Fruit fly (Drosophila melanogaster) whole organism, wandering third instar larva: ENCODE data around the gene Polr2D.

Experiments
- Dif ChIP-seq: fragments of 200-275, 200-300 bp; sonication (Bioruptor generic); optimal IDR thresholded peaks from 2 replicates; lab custom pipeline; 2018; ENCODE audit warnings: missing biosample characterization, missing genetic modification characterization; ENCODE audit not compliant: partially characterized antibody
- HLH106 ChIP-seq: fragments of 200-800 bp; optimal IDR thresholded peaks from 3 replicates; lab custom pipeline; 2019; ENCODE audit warnings: missing biosample characterization, mild to moderate bottlenecking, missing genetic modification characterization, moderate library complexity
- Hr78 ChIP-seq: fragments of >200 bp; optimal IDR thresholded peaks from 2 replicates; lab custom pipeline; 2017; ENCODE audit warnings: missing biosample characterization, missing genetic modification characterization
- N ChIP-seq: fragments of >200 bp; optimal IDR thresholded peaks from 2 replicates; lab custom pipeline; 2018; ENCODE audit warnings: missing biosample characterization, missing external identifiers, missing genetic modification characterization
- br ChIP-seq: fragments of 200-800 bp; sonication (Bioruptor generic); optimal IDR thresholded peaks from 2 replicates; lab custom pipeline; 2016; ENCODE audit warnings: missing biosample characterization, missing genetic modification characterization
- brk ChIP-seq: fragments of 200-800 bp; sonication (Bioruptor generic); optimal IDR thresholded peaks from 2 replicates; lab custom pipeline; 2016; ENCODE audit warnings: missing biosample characterization, mild to moderate bottlenecking, missing genetic modification characterization
- dl ChIP-seq, 2 experiments: fragments of 175-275, 200-275 bp in 1 of 2; fragments of 200-275 bp in 1 of 2; sonication (Bioruptor generic); optimal IDR thresholded peaks; lab custom pipeline; 2018; ENCODE audit warnings: mild to moderate bottlenecking in 2 of 2, missing biosample characterization in 2 of 2, missing genetic modification characterization in 2 of 2, moderate library complexity in 2 of 2; ENCODE audit not compliant: partially characterized antibody in 2 of 2, insufficient read depth in 1 of 2
- h ChIP-seq: fragments of 200-800 bp; sonication (Bioruptor generic); optimal IDR thresholded peaks from 3 replicates; lab custom pipeline; 2016; ENCODE audit warnings: missing biosample characterization, mild to moderate bottlenecking, missing genetic modification characterization
- lola ChIP-seq: fragments of >200 bp; optimal IDR thresholded peaks from 2 replicates; lab custom pipeline; 2017; ENCODE audit warnings: missing biosample characterization, missing genetic modification characterization
- pan ChIP-seq: fragments of >200 bp; optimal IDR thresholded peaks from 2 replicates; lab custom pipeline; 2017
- psq ChIP-seq: fragments of 200-800 bp; sonication (Bioruptor generic); optimal IDR thresholded peaks from 3 replicates; lab custom pipeline; 2017; ENCODE audit warnings: missing biosample characterization, mild to moderate bottlenecking, missing genetic modification characterization, moderate library complexity
- rgr ChIP-seq: fragments of 200-800 bp; sonication (Bioruptor generic); optimal IDR thresholded peaks from 3 replicates; lab custom pipeline; 2016; ENCODE audit warnings: missing biosample characterization, mild to moderate bottlenecking, missing genetic modification characterization
- usp ChIP-seq: fragments of >200 bp; optimal IDR thresholded peaks from 2 replicates; lab custom pipeline; 2017; ENCODE audit warnings: missing biosample characterization, missing genetic modification characterization

DNA sequence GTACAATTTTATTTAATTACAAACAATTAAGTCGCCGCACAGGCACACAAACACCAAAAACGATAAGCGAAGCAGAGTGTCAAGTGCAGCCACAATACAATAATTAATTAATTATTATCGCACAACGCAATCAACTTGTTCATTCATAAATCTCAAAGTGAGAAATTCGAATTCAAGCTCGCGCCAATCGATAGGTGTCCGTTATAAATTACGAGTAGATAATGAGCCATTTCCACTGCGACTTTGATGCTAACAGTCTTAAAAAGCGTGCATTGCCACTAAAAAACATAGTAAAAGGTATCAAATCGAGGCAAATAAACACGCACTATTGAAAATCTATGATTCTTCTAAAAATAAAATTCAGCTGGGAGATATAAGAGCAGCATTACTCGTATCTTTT, 25.1 kb downstream of the Polr2D start:
- TF ChIP-seq br (GFP tag; lab: Kevin White, UChicago), result no peak
- TF ChIP-seq Hr78 (GFP tag; lab: Kevin White, UChicago), result no peak
- TF ChIP-seq pan (lab: Kevin White, UChicago), result no peak
- no peak for TF ChIP-seq Dif (GFP tag; lab: Kevin White, UChicago)
- TF ChIP-seq dl (GFP tag; optimal IDR thresholded peaks at IDR 0.05; lab: Kevin White, UChicago; ENCODE audit: insufficient read depth in 1 of 2, partially characterized antibody in 2 of 2), result no peak
- no peak for TF ChIP-seq psq (GFP tag; lab: Kevin White, UChicago)
- TF ChIP-seq usp, result no peak
- no peak for TF ChIP-seq N (GFP tag; lab: Kevin White, UChicago)
- no peak for TF ChIP-seq rgr (GFP tag; lab: Kevin White, UChicago)
- no peak for TF ChIP-seq lola
- no peak for TF ChIP-seq HLH106
- no peak for TF ChIP-seq h (GFP tag; lab: Kevin White, UChicago)
- no peak for TF ChIP-seq brk (GFP tag; lab: Kevin White, UChicago)
